Worm (Caenorhabditis elegans) whole organism, L1 larva: ENCODE data around the gene syx-18.

Source experiments
- isw-1 ChIP-seq: fragments of 200-800 bp; sonication (Bioruptor generic); IDR thresholded peaks from 2 replicates; pipeline ENCODE4 v1.3.6; 2022; ENCODE audit warnings: missing genetic modification characterization, missing compliant biosample characterization
- mab-9 ChIP-seq: fragments of 200-800 bp; sonication (Bioruptor generic); IDR thresholded peaks from 2 replicates; pipeline ENCODE4 v1.3.6; 2022; ENCODE audit warnings: missing genetic modification reagents, missing genetic modification characterization, missing compliant biosample characterization
- nhr-11 ChIP-seq: fragments of 150-350 bp; optimal IDR thresholded peaks from 2 replicates; lab custom pipeline; 2014; ENCODE audit warnings: missing biosample characterization, missing genetic modification characterization
- nhr-12 ChIP-seq: sonication (generic microtip); optimal IDR thresholded peaks from 2 replicates; lab custom pipeline; 2017; ENCODE audit warnings: missing biosample characterization, missing genetic modification characterization
- skn-1 ChIP-seq: fragments of 150-350 bp; optimal IDR thresholded peaks from 2 replicates; lab custom pipeline; 2014; ENCODE audit warnings: missing biosample characterization, missing genetic modification characterization
- snpc-4 ChIP-seq: fragments of 150-350 bp; optimal IDR thresholded peaks from 2 replicates; lab custom pipeline; 2014; ENCODE audit warnings: missing biosample characterization, missing genetic modification characterization

DNA sequence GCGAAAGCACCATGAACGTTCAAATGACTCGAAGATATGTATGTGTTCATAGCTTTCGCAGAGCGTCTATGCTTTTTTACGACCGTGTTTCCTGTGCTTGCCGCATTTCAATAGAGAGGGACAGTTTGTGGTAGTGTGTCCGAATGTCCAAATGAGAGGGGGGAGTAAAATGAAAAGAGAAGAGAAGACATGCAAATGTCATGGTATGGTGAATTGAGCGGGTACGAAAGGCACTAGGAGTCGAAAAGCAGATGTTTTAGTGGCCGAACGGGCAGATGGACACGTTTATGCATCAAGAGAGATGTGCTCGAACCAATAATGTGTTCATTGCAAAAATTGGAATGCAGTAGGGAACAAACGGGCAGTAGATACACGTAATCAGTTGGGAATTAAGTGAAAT lies 30.2 kb upstream of the syx-18 start:
- TF ChIP-seq nhr-12 = no peak
- TF ChIP-seq isw-1 (GFP tag; lab: Robert Waterston, UW) = no peak
- no peak for TF ChIP-seq snpc-4 (tag; lab: Kevin White, UChicago)
- TF ChIP-seq mab-9 (GFP tag; lab: Robert Waterston, UW) = no peak
- no peak for TF ChIP-seq skn-1
- TF ChIP-seq nhr-11 (tag; lab: Kevin White, UChicago) = no peak
